Worm (Caenorhabditis elegans) whole organism, late embryonic: ENCODE results near the gene C07B5.4.

Experiments used
- ceh-24 ChIP-seq: sonication (generic microtip); optimal IDR thresholded peaks from 2 replicates; lab custom pipeline; 2016; ENCODE audit warnings: mild to moderate bottlenecking, missing genetic modification characterization, missing compliant biosample characterization
- dmd-4 ChIP-seq: sonication (generic microtip); optimal IDR thresholded peaks from 2 replicates; lab custom pipeline; 2016; ENCODE audit warnings: borderline replicate concordance, missing genetic modification characterization, missing compliant biosample characterization
- dve-1 ChIP-seq: sonication (generic microtip); optimal IDR thresholded peaks from 2 replicates; lab custom pipeline; 2017; ENCODE audit warnings: antibody characterized with exemption, mild to moderate bottlenecking, missing genetic modification characterization, missing compliant biosample characterization
- pha-4 ChIP-seq: fragments of 150-350 bp; optimal IDR thresholded peaks from 2 replicates; lab custom pipeline; 2018; ENCODE audit warnings: missing biosample characterization, missing genetic modification reagents, missing genetic modification characterization
- unc-55 ChIP-seq: sonication (generic microtip); optimal IDR thresholded peaks from 2 replicates; lab custom pipeline; 2017; ENCODE audit warnings: missing biosample characterization, missing genetic modification reagents, missing genetic modification characterization

DNA sequence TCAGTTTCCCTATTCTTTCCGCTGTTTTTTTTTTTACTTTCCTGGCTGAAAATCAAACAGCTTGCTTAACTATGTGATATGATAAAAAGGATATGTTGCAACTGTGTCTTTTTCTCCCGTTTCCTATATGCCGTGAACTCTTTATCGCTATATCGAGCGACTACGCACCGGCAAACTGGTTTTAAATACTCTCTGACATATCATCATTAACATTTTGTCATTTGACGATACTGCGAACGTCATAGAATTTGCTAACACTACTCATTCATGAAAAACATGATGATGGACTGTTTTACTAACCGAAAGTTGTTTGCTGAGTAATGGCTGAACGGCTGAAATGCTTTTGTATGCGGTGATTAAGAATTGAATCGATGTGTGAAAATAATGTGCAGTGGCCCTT lies 38.0 kb upstream of the C07B5.4 start:
- TF ChIP-seq ceh-24 (tag; lab: Kevin White, UChicago) (no peak), pha-4 (no peak), unc-55 (GFP tag; lab: Kevin White, UChicago) (no peak), dmd-4 (no peak), dve-1 (tag; lab: Kevin White, UChicago) (no peak)
